Worm (Caenorhabditis elegans) whole organism, late embryonic: ENCODE data around the gene ensh-1.

Source experiments
- C38D4.7 ChIP-seq: fragments of 200-800 bp; sonication (Bioruptor generic); optimal IDR thresholded peaks from 2 replicates; lab custom pipeline; 2018; ENCODE audit warnings: mild to moderate bottlenecking, missing genetic modification characterization, moderate library complexity, missing compliant biosample characterization
- T23F11.4 ChIP-seq: fragments of 200-800 bp; sonication (Bioruptor generic); optimal IDR thresholded peaks from 2 replicates; lab custom pipeline; 2018; ENCODE audit warnings: mild to moderate bottlenecking, missing genetic modification characterization, missing compliant biosample characterization
- ama-1 ChIP-seq: fragments of 150-350 bp; optimal IDR thresholded peaks from 2 replicates; lab custom pipeline; 2014
- ceh-22 ChIP-seq: sonication (generic microtip); optimal IDR thresholded peaks from 2 replicates; lab custom pipeline; 2017; ENCODE audit warnings: missing biosample characterization, missing genetic modification characterization
- ceh-31 ChIP-seq: sonication (generic microtip); optimal IDR thresholded peaks from 2 replicates; lab custom pipeline; 2016; ENCODE audit warnings: missing genetic modification characterization, missing compliant biosample characterization
- elt-2 ChIP-seq: sonication (generic microtip); optimal IDR thresholded peaks from 2 replicates; lab custom pipeline; 2016; ENCODE audit warnings: missing genetic modification reagents, missing genetic modification characterization, missing compliant biosample characterization
- ets-4 ChIP-seq: sonication (generic microtip); optimal IDR thresholded peaks from 2 replicates; lab custom pipeline; 2016; ENCODE audit warnings: missing genetic modification characterization, missing compliant biosample characterization
- nfya-1 ChIP-seq: sonication (generic microtip); optimal IDR thresholded peaks from 2 replicates; lab custom pipeline; 2017; ENCODE audit warnings: missing genetic modification characterization, mild to moderate bottlenecking, missing compliant biosample characterization, antibody characterized with exemption, moderate library complexity
- nhr-11 ChIP-seq: fragments of 150-350 bp; optimal IDR thresholded peaks from 2 replicates; lab custom pipeline; 2014; ENCODE audit warnings: missing biosample characterization, missing genetic modification characterization
- pag-3 ChIP-seq: sonication (generic microtip); optimal IDR thresholded peaks from 2 replicates; lab custom pipeline; 2016; ENCODE audit warnings: missing compliant biosample characterization, missing genetic modification characterization, borderline replicate concordance
- pqm-1 ChIP-seq: sonication (generic microtip); optimal IDR thresholded peaks from 2 replicates; lab custom pipeline; 2016; ENCODE audit warnings: missing genetic modification characterization, missing compliant biosample characterization
- sox-4 ChIP-seq: sonication (generic microtip); optimal IDR thresholded peaks from 2 replicates; lab custom pipeline; 2017; ENCODE audit warnings: mild to moderate bottlenecking, missing genetic modification characterization, inconsistent platforms, missing compliant biosample characterization
- ttx-3 ChIP-seq: sonication (generic microtip); optimal IDR thresholded peaks from 2 replicates; lab custom pipeline; 2016; ENCODE audit warnings: missing genetic modification reagents, missing genetic modification characterization, missing compliant biosample characterization
- unc-55 ChIP-seq: sonication (generic microtip); optimal IDR thresholded peaks from 2 replicates; lab custom pipeline; 2017; ENCODE audit warnings: missing biosample characterization, missing genetic modification reagents, missing genetic modification characterization

ce11 chrX:8877162-8877561 is 28.0 kb upstream of the ensh-1 start:
- no peak for TF ChIP-seq nhr-11 (tag; lab: Kevin White, UChicago)
- TF ChIP-seq unc-55 (GFP tag; lab: Kevin White, UChicago), result no peak
- no peak for TF ChIP-seq nfya-1
- TF ChIP-seq ceh-22, result no peak
- no peak for TF ChIP-seq T23F11.4
- TF ChIP-seq ttx-3 (tag; lab: Kevin White, UChicago), result no peak
- no peak for TF ChIP-seq ets-4 (tag; lab: Kevin White, UChicago)
- no peak for TF ChIP-seq sox-4 (tag; lab: Kevin White, UChicago)
- no peak for TF ChIP-seq ama-1
- TF ChIP-seq pqm-1, result no peak
- no peak for TF ChIP-seq ceh-31 (tag; lab: Kevin White, UChicago)
- TF ChIP-seq elt-2 (tag; lab: Kevin White, UChicago), result no peak
- no peak for TF ChIP-seq C38D4.7
- TF ChIP-seq pag-3 (tag; lab: Kevin White, UChicago), result no peak
